Worm (Caenorhabditis elegans) whole organism, L1 larva: ENCODE measurements around the gene F09B12.7.

Source experiments
- F16B12.6 ChIP-seq: fragments of 150-350 bp; optimal IDR thresholded peaks from 2 replicates; lab custom pipeline; 2014; ENCODE audit warnings: missing biosample characterization, missing genetic modification characterization
- ceh-82 ChIP-seq, 3 experiments: fragments of 150-350 bp in 1 of 3; sonication (generic microtip) in 2 of 3; optimal IDR thresholded peaks; 2 replicates each; lab custom pipeline; 2014 to 2017; ENCODE audit warnings: missing biosample characterization in 3 of 3, missing genetic modification characterization in 3 of 3
- fkh-4 ChIP-seq: sonication (generic microtip); optimal IDR thresholded peaks from 2 replicates; lab custom pipeline; 2016; ENCODE audit warnings: missing compliant biosample characterization, missing genetic modification characterization, borderline replicate concordance
- lir-3 ChIP-seq: sonication (generic microtip); optimal IDR thresholded peaks from 2 replicates; lab custom pipeline; 2016; ENCODE audit warnings: mild to moderate bottlenecking, missing genetic modification characterization, moderate library complexity, missing compliant biosample characterization; ENCODE audit not compliant: poor library complexity
- lsy-2 ChIP-seq, 2 experiments: fragments of 150-350 bp; optimal IDR thresholded peaks; 2 replicates each; lab custom pipeline; 2014; ENCODE audit warnings: missing biosample characterization in 2 of 2, missing genetic modification characterization in 2 of 2
- mdl-1 ChIP-seq, 2 experiments: fragments of 150-350 bp; optimal IDR thresholded peaks; 2 replicates each; lab custom pipeline; 2014 to 2017; ENCODE audit warnings: missing biosample characterization in 2 of 2, missing genetic modification characterization in 2 of 2, inconsistent platforms in 1 of 2
- nhr-28 ChIP-seq: fragments of 150-350 bp; optimal IDR thresholded peaks from 2 replicates; lab custom pipeline; 2014; ENCODE audit warnings: missing biosample characterization, missing genetic modification characterization
- nhr-76 ChIP-seq: sonication (generic microtip); optimal IDR thresholded peaks from 2 replicates; lab custom pipeline; 2017; ENCODE audit warnings: missing biosample characterization, missing genetic modification characterization
- sup-37 ChIP-seq: fragments of 200-800 bp; sonication (Bioruptor generic); optimal IDR thresholded peaks from 2 replicates; lab custom pipeline; 2018; ENCODE audit warnings: mild to moderate bottlenecking, missing genetic modification characterization, missing compliant biosample characterization
- unc-62 ChIP-seq: fragments of 150-350 bp; optimal IDR thresholded peaks from 2 replicates; lab custom pipeline; 2014; ENCODE audit warnings: missing biosample characterization, missing genetic modification reagents, missing genetic modification characterization

DNA sequence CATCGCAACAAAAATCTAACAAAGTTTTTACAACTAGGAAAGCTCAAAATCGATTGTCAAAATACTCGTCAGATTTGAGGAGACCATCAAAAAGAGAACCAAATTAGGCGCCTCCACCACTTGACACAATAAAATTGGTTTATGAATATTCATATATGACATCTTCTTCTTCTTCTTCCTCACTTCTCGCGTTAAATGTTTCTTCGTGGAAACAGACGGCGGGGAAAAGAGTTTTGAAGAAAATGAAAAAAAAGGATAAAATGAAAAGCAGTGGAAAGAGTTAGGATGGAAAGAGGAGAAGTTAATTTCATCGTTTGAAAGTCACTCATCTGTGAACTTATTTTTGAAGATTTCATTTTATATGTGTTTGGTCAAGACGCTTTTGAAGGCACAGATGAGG is 40.1 kb upstream of the F09B12.7 start:
- TF ChIP-seq unc-62 (GFP tag; lab: Kevin White, UChicago), result no peak
- no peak for TF ChIP-seq sup-37 (GFP tag; lab: Kevin White, UChicago)
- TF ChIP-seq ceh-82 (tag; optimal IDR thresholded peaks at IDR 0.05; lab: Kevin White, UChicago), result no peak
- no peak for TF ChIP-seq lsy-2 (tag; optimal IDR thresholded peaks at IDR 0.05; lab: Kevin White, UChicago)
- no peak for TF ChIP-seq lir-3 (tag; lab: Kevin White, UChicago)
- TF ChIP-seq F16B12.6 (tag; lab: Kevin White, UChicago), result no peak
- TF ChIP-seq nhr-28 (tag; lab: Kevin White, UChicago), result no peak
- no peak for TF ChIP-seq mdl-1 (tag; optimal IDR thresholded peaks at IDR 0.05; lab: Kevin White, UChicago)
- no peak for TF ChIP-seq nhr-76 (tag; lab: Kevin White, UChicago)
- TF ChIP-seq fkh-4, result no peak
